Worm (Caenorhabditis elegans): ENCODE data around the gene npr-1.

npr-1 gene

DNA sequence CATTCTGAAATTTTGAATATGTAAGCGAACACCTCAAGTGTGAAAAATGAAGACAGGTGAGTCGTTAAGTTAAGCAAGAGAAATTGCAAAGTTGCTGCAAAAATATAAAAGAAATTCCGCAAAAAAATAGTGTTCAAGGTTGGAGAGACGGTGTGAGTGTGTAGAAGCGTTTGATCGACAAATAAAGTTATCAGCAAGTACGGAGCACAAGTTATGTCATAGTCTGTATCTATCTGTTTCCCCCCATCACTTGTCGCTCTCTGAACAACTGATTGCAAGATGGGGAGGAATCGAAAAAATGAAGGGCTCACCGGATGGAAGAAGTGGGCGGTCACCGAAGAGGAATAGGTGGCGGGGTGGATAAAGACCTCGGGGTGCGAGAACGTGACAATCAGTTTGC is 20.7 kb downstream of the npr-1 start, which contains the start of gene lon-2 (continued):
- TF ChIP-seq daf-19 (GFP tag; conservative IDR thresholded peaks at IDR 0.05) = no peak
- peak; percentile 7 for TF ChIP-seq hlh-30 (tag; optimal IDR thresholded peaks at IDR 0.05; ENCODE audit: insufficient read depth)
- no peak for TF ChIP-seq mxl-3 (GFP tag; optimal IDR thresholded peaks at IDR 0.05)
- TF ChIP-seq ceh-20 (GFP tag; IDR thresholded peaks at IDR 0.05) = no peak

DNA sequence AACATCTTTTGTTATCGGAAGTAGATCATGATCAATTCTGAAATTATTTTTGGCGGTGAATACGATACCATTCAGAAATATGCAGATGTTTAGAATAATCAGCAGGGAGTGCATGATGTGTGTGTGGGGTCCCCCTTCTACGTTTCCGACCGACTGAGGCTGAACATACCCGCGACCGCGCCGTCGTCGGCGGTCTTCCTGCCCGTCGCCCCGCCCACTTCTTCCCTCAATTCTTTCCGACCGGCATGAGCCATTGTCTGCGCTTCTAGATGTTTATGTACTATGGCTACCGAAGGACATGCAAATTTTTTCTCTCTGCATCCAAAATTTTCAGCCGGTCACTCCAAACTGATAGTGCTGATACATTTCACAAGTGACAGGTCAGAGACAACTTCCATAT is 25.7 kb downstream of the npr-1 start:
- TF ChIP-seq cey-2 (tag; optimal IDR thresholded peaks at IDR 0.05; ENCODE audit: borderline replicate concordance, insufficient read depth) (no peak), dmd-9 (GFP tag; IDR thresholded peaks at IDR 0.05) (no peak), set-16 (GFP tag; IDR thresholded peaks at IDR 0.05) (peak; percentile 70), hlh-30 (tag; optimal IDR thresholded peaks at IDR 0.05; ENCODE audit: insufficient read depth) (no peak), madf-5 (GFP tag; IDR thresholded peaks at IDR 0.05) (0 out of 4 replicates have a peak, but pooled peaks of 1 of the 2 experiments have one; percentile 59), F10B5.3 (tag; optimal IDR thresholded peaks at IDR 0.05) (no peak), lin-13 (GFP tag; optimal IDR thresholded peaks at IDR 0.05) (no peak), dmd-6 (GFP tag; IDR thresholded peaks at IDR 0.05) (peak; percentile 25; the same call in 1 of the 2 replicates), mes-2 (tag; optimal IDR thresholded peaks at IDR 0.05; ENCODE audit: poor library complexity, severe bottlenecking) (no peak), D1046.2 (GFP tag; IDR thresholded peaks at IDR 0.05) (no peak), daf-16 (GFP tag; optimal IDR thresholded peaks at IDR 0.05) (no peak), daf-16 (tag; optimal IDR thresholded peaks at IDR 0.05) (no peak), F44E2.7 (GFP tag; IDR thresholded peaks at IDR 0.05) (no peak), zfp-2 (tag; optimal IDR thresholded peaks at IDR 0.05) (no peak), fos-1 (tag; optimal IDR thresholded peaks at IDR 0.05) (no peak), T26A8.4 (GFP tag; IDR thresholded peaks at IDR 0.05) (no peak), skn-1 (tag; optimal IDR thresholded peaks at IDR 0.05) (no peak), zip-2 (tag; optimal IDR thresholded peaks at IDR 0.05) (no peak), lir-3 (tag; optimal IDR thresholded peaks at IDR 0.05) (no peak), pha-4 (GFP tag; IDR thresholded peaks at IDR 0.05) (no peak), pha-4 (tag; optimal IDR thresholded peaks at IDR 0.05) (no peak), ceh-44 (GFP tag; IDR thresholded peaks at IDR 0.05) (no peak)

DNA sequence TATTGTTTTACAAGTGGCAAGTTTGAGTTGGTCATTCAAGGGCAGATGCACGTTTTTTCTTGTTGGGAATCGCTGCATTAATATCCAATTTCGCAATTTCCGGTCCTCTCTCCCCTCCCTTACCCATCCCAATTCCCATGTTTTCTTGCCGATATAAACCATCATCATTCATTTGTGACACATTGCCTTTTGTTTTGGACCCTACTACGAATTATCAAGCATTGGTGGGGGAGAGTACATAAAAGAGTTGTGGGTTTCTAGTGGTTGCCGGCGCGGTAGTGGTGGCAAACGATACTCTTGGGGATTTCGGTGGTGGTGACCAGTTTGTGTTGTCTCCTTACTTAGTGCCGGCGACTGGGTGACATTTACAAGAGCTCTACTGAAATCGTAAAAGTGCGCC is 27.5 kb downstream of the npr-1 start:
- no peak for TF ChIP-seq R02D3.7 (tag; optimal IDR thresholded peaks at IDR 0.05)
- peak in 1 of 2 experiments; percentile 78 for TF ChIP-seq unc-62 (GFP tag; optimal IDR thresholded peaks at IDR 0.05 in 1 of 2)
- no peak for TF ChIP-seq unc-62 (tag; optimal IDR thresholded peaks at IDR 0.05)
- no peak for TF ChIP-seq F37D6.2 (tag; optimal IDR thresholded peaks at IDR 0.05)
- no peak for TF ChIP-seq nhr-102 (tag; optimal IDR thresholded peaks at IDR 0.05)

DNA sequence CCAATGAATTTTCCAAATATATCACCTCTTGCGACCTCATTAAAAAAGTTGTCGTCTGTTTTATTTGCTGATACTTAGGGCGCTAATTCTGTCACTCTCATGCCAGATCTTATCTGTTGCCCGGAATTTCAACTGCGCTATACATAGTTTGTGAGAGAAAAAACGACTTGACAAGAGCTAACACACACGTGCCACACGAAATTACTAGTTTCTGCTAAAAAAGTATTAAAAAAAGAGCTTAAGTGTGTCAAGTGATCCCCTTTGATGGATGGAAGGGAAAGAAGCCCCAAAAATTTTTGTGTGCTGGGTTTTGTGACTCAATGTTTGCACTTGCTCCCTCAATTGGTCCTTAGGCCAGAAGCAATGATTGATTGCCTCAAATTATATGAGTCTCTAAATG is 29.2 kb downstream of the npr-1 start:
- TF ChIP-seq ceh-20 (GFP tag; IDR thresholded peaks at IDR 0.05) (peak; percentile 67; the same call in 1 of the 2 replicates), sdz-12 (GFP tag; optimal IDR thresholded peaks at IDR 0.05) (no peak), D1046.2 (GFP tag; IDR thresholded peaks at IDR 0.05) (no peak), ZK546.5 (tag; optimal IDR thresholded peaks at IDR 0.05) (no peak), hlh-30 (tag; optimal IDR thresholded peaks at IDR 0.05; ENCODE audit: insufficient read depth) (peak; percentile 20), nhr-25 (tag; optimal IDR thresholded peaks at IDR 0.05; ENCODE audit: borderline replicate concordance, insufficient read depth) (no peak), Y5F2A.4 (GFP tag; optimal IDR thresholded peaks at IDR 0.05) (no peak), lin-39 (tag; optimal IDR thresholded peaks at IDR 0.05) (peak; percentile 47), ceh-62 (tag; optimal IDR thresholded peaks at IDR 0.05) (no peak), dve-1 (tag; optimal IDR thresholded peaks at IDR 0.05; ENCODE audit: insufficient read depth) (no peak), F26F4.8 (GFP tag; conservative IDR thresholded peaks at IDR 0.05) (no peak), madf-5 (GFP tag; IDR thresholded peaks at IDR 0.05) (no peak), vab-7 (GFP tag; IDR thresholded peaks at IDR 0.05) (no peak), zfp-3 (GFP tag; conservative IDR thresholded peaks at IDR 0.05) (no peak), unc-62 (GFP tag; optimal IDR thresholded peaks at IDR 0.05 in 1 of 2) (peak in 1 of 2 experiments; percentile 31), unc-62 (tag; optimal IDR thresholded peaks at IDR 0.05) (no peak), fos-1 (tag; optimal IDR thresholded peaks at IDR 0.05) (no peak), dmd-9 (GFP tag; IDR thresholded peaks at IDR 0.05) (no peak), hmg-1.1 (GFP tag; IDR thresholded peaks at IDR 0.05) (no peak), zag-1 (tag; optimal IDR thresholded peaks at IDR 0.05) (no peak), aha-1 (tag) (no peak), rbr-2 (tag; optimal IDR thresholded peaks at IDR 0.05) (no peak), pqm-1 (tag; optimal IDR thresholded peaks at IDR 0.05) (no peak), dmd-6 (GFP tag; IDR thresholded peaks at IDR 0.05) (no peak), ZK337.2 (GFP tag; IDR thresholded peaks at IDR 0.05) (no peak), nhr-76 (tag; optimal IDR thresholded peaks at IDR 0.05) (no peak)

Data from whole organism, L4 larva.